Fruit fly (Drosophila melanogaster) whole organism, pupa: Measurements from ENCODE around the gene CG6409.

ENCODE experiments used
- CG10348 ChIP-seq: fragments of 200-800 bp; sonication (Bioruptor generic); IDR thresholded peaks from 2 replicates; pipeline ENCODE4 v1.3.6; 2022; ENCODE audit warnings: missing biosample characterization, missing genetic modification characterization
- CG12605 ChIP-seq: fragments of 200-800 bp; sonication (Bioruptor generic); IDR thresholded peaks from 2 replicates; pipeline ENCODE4 v1.3.6; 2022; ENCODE audit warnings: missing biosample characterization, missing genetic modification characterization
- CG13204 ChIP-seq: fragments of 200-800 bp; sonication (Bioruptor generic); optimal IDR thresholded peaks from 2 replicates; lab custom pipeline; 2018; ENCODE audit warnings: missing biosample characterization, mild to moderate bottlenecking, missing genetic modification characterization, moderate library complexity
- CG14655 ChIP-seq: fragments of 200-800 bp; sonication (Bioruptor generic); optimal IDR thresholded peaks from 3 replicates; lab custom pipeline; 2017; ENCODE audit warnings: mild to moderate bottlenecking, missing biosample characterization, missing genetic modification reagents, missing genetic modification characterization
- CG15710 ChIP-seq: fragments of 200-800 bp; sonication (Bioruptor generic); optimal IDR thresholded peaks from 2 replicates; lab custom pipeline; 2018; ENCODE audit warnings: missing biosample characterization, mild to moderate bottlenecking, missing genetic modification characterization, moderate library complexity
- CG17806 ChIP-seq: fragments of 200-800 bp; sonication (Bioruptor generic); optimal IDR thresholded peaks from 2 replicates; lab custom pipeline; 2018; ENCODE audit warnings: missing biosample characterization, mild to moderate bottlenecking, missing genetic modification characterization, moderate library complexity
- CG32121 ChIP-seq: fragments of 200-800 bp; sonication (Bioruptor generic); IDR thresholded peaks from 2 replicates; pipeline ENCODE4 v1.3.6; 2022; ENCODE audit warnings: missing biosample characterization, missing genetic modification characterization
- CG34367 ChIP-seq: fragments of 200-800 bp; sonication (Bioruptor generic); optimal IDR thresholded peaks from 2 replicates; lab custom pipeline; 2018; ENCODE audit warnings: missing biosample characterization, mild to moderate bottlenecking, missing genetic modification characterization
- CG4496 ChIP-seq: fragments of 200-800 bp; sonication (Bioruptor generic); IDR thresholded peaks from 3 replicates; pipeline ENCODE4 v1.3.6; 2022; ENCODE audit warnings: missing biosample characterization, missing genetic modification characterization
- CG8159 ChIP-seq: fragments of 200-800 bp; sonication (Bioruptor generic); optimal IDR thresholded peaks from 3 replicates; lab custom pipeline; 2018; ENCODE audit warnings: missing biosample characterization, mild to moderate bottlenecking, missing genetic modification characterization, moderate library complexity
- CG8301 ChIP-seq: fragments of 200-800 bp; sonication (Bioruptor generic); optimal IDR thresholded peaks from 2 replicates; lab custom pipeline; 2018; ENCODE audit warnings: missing biosample characterization, mild to moderate bottlenecking, missing genetic modification characterization
- CG9948 ChIP-seq: fragments of 200-800 bp; sonication (Bioruptor generic); optimal IDR thresholded peaks from 2 replicates; lab custom pipeline; 2018; ENCODE audit warnings: missing biosample characterization, mild to moderate bottlenecking, missing genetic modification characterization, moderate library complexity
- D1 ChIP-seq: fragments of 200-800 bp; sonication (Bioruptor generic); optimal IDR thresholded peaks from 2 replicates; lab custom pipeline; 2018; ENCODE audit warnings: missing biosample characterization, mild to moderate bottlenecking, missing genetic modification characterization, moderate library complexity
- EcR ChIP-seq: fragments of 200-800 bp; sonication (Bioruptor generic); optimal IDR thresholded peaks from 3 replicates; lab custom pipeline; 2019; ENCODE audit warnings: missing biosample characterization, missing genetic modification characterization, mild to moderate bottlenecking, moderate library complexity, missing genetic modification reagents
- Ets98B ChIP-seq: fragments of 200-800 bp; sonication (Bioruptor generic); IDR thresholded peaks from 2 replicates; pipeline ENCODE4 v1.3.6; 2022; ENCODE audit warnings: missing biosample characterization, missing genetic modification characterization
- Pif1A ChIP-seq: fragments of 200-800 bp; sonication (Bioruptor generic); optimal IDR thresholded peaks from 3 replicates; lab custom pipeline; 2016; ENCODE audit warnings: missing biosample characterization, missing genetic modification characterization
- Pif1B ChIP-seq: fragments of 200-800 bp; sonication (Bioruptor generic); optimal IDR thresholded peaks from 3 replicates; lab custom pipeline; 2016; ENCODE audit warnings: missing biosample characterization, missing genetic modification characterization
- Snoo ChIP-seq: fragments of 200-800 bp; sonication (Bioruptor generic); optimal IDR thresholded peaks from 3 replicates; lab custom pipeline; 2017; ENCODE audit warnings: missing biosample characterization, mild to moderate bottlenecking, missing genetic modification characterization, inconsistent platforms
- fd96Ca ChIP-seq: fragments of 200-800 bp; sonication (Bioruptor generic); IDR thresholded peaks from 3 replicates; pipeline ENCODE4 v1.3.6; 2022; ENCODE audit warnings: missing biosample characterization, missing genetic modification characterization
- gl ChIP-seq: fragments of 200-800 bp; sonication (Bioruptor generic); optimal IDR thresholded peaks from 2 replicates; lab custom pipeline; 2018; ENCODE audit warnings: missing biosample characterization, mild to moderate bottlenecking, missing genetic modification characterization
- rn ChIP-seq: fragments of 200-800 bp; sonication (Bioruptor generic); IDR thresholded peaks from 2 replicates; pipeline ENCODE4 v1.3.6; 2022; ENCODE audit warnings: missing biosample characterization, missing genetic modification characterization

CG6409 gene

dm6 chr3L:10855419-10856213 is 26.6 kb downstream of the CG6409 start:
- TF ChIP-seq CG10348 (GFP tag; lab: Robert Waterston, UW), result peak; percentile 80
- TF ChIP-seq CG12605 (GFP tag; lab: Robert Waterston, UW), result peak; percentile 69
- peak; percentile 64; the same call in 1 of the 2 replicates for TF ChIP-seq rn
- TF ChIP-seq CG32121 (GFP tag; lab: Robert Waterston, UW), result peak; percentile 91
- TF ChIP-seq Ets98B (GFP tag; lab: Robert Waterston, UW), result peak; percentile 81
- TF ChIP-seq Pif1A (GFP tag; lab: Kevin White, UChicago), result peak; percentile 65
- peak; percentile 94 for TF ChIP-seq CG9948 (tag; lab: Kevin White, UChicago)
- TF ChIP-seq EcR (GFP tag; lab: Kevin White, UChicago), result no peak
- TF ChIP-seq Snoo (tag; lab: Kevin White, UChicago), result peak; percentile 91
- peak; percentile 81 for TF ChIP-seq fd96Ca (GFP tag; lab: Robert Waterston, UW)
- peak; percentile 96 for TF ChIP-seq CG8159
- peak; percentile 82 for TF ChIP-seq CG34367 (tag; lab: Kevin White, UChicago)
- peak; percentile 79 for TF ChIP-seq Pif1B (GFP tag; lab: Kevin White, UChicago)
- peak; percentile 91 for TF ChIP-seq CG17806 (tag; lab: Kevin White, UChicago)
- peak; percentile 87 for TF ChIP-seq D1 (tag; lab: Kevin White, UChicago)
- TF ChIP-seq CG8301 (tag; lab: Kevin White, UChicago), result peak; percentile 84
- peak; percentile 57 for TF ChIP-seq gl
- peak; percentile 79 for TF ChIP-seq CG4496 (GFP tag; lab: Robert Waterston, UW)
- peak; percentile 96 for TF ChIP-seq CG15710
- TF ChIP-seq CG13204, result peak; percentile 93
- TF ChIP-seq CG14655 (GFP tag; lab: Kevin White, UChicago), result peak; percentile 96

- TF ChIP-seq CG34367 (tag; lab: Kevin White, UChicago), result peak; percentile 80
- TF ChIP-seq CG9948 (tag; lab: Kevin White, UChicago), result peak; percentile 93
- TF ChIP-seq Snoo (tag; lab: Kevin White, UChicago), result peak; percentile 92
- peak; percentile 77 for TF ChIP-seq D1 (tag; lab: Kevin White, UChicago)
- TF ChIP-seq CG12605 (GFP tag; lab: Robert Waterston, UW), result 0 out of 2 replicates have a peak, but pooled peaks have one; percentile 19
- peak; percentile 74 for TF ChIP-seq Pif1B (GFP tag; lab: Kevin White, UChicago)
- 0 out of 2 replicates have a peak, but pooled peaks have one; percentile 55 for TF ChIP-seq rn
- peak; percentile 94 for TF ChIP-seq CG14655 (GFP tag; lab: Kevin White, UChicago)
- peak; percentile 76 for TF ChIP-seq CG17806 (tag; lab: Kevin White, UChicago)
- TF ChIP-seq CG15710, result peak; percentile 85
- TF ChIP-seq CG8159, result peak; percentile 93
- TF ChIP-seq Ets98B (GFP tag; lab: Robert Waterston, UW), result peak; percentile 26; the same call in 1 of the 2 replicates
- TF ChIP-seq CG13204, result no peak
- TF ChIP-seq gl, result peak; percentile 68
- TF ChIP-seq fd96Ca (GFP tag; lab: Robert Waterston, UW), result peak; percentile 23; the same call in 2 of the 3 replicates
- no peak; the same call in 2 of the 3 replicates for TF ChIP-seq CG4496 (GFP tag; lab: Robert Waterston, UW)
- peak; percentile 87 for TF ChIP-seq CG8301 (tag; lab: Kevin White, UChicago)
- peak; percentile 87 for TF ChIP-seq Pif1A (GFP tag; lab: Kevin White, UChicago)
- no peak for TF ChIP-seq CG10348 (GFP tag; lab: Robert Waterston, UW)
- no peak; the same call in 1 of the 2 replicates for TF ChIP-seq CG32121 (GFP tag; lab: Robert Waterston, UW)
- no peak for TF ChIP-seq EcR (GFP tag; lab: Kevin White, UChicago)
These were observed 27.3 kb downstream of the CG6409 start for dm6 chr3L:10854801-10855418.

- TF ChIP-seq CG13204, result peak; percentile 60
- peak; percentile 37 for TF ChIP-seq Ets98B (GFP tag; lab: Robert Waterston, UW)
- no peak for TF ChIP-seq Snoo (tag; lab: Kevin White, UChicago)
- peak; percentile 55; the same call in 2 of the 3 replicates for TF ChIP-seq CG4496 (GFP tag; lab: Robert Waterston, UW)
- peak; percentile 71 for TF ChIP-seq fd96Ca (GFP tag; lab: Robert Waterston, UW)
- peak; percentile 42; the same call in 1 of the 2 replicates for TF ChIP-seq rn
- no peak for TF ChIP-seq CG10348 (GFP tag; lab: Robert Waterston, UW)
- TF ChIP-seq CG32121 (GFP tag; lab: Robert Waterston, UW), result peak; percentile 52; the same call in 1 of the 2 replicates
- TF ChIP-seq gl, result no peak
- TF ChIP-seq CG12605 (GFP tag; lab: Robert Waterston, UW), result peak; percentile 50
These were observed 28.2 kb downstream of the CG6409 start for dm6 chr3L:10854026-10854425.

- TF ChIP-seq CG15710, result no peak
- TF ChIP-seq CG17806 (tag; lab: Kevin White, UChicago), result peak; percentile 16
- no peak for TF ChIP-seq rn
- TF ChIP-seq EcR (GFP tag; lab: Kevin White, UChicago), result no peak
- TF ChIP-seq CG8159, result peak; percentile 28
- TF ChIP-seq CG14655 (GFP tag; lab: Kevin White, UChicago), result peak; percentile 42
- TF ChIP-seq D1 (tag; lab: Kevin White, UChicago), result no peak
- no peak for TF ChIP-seq fd96Ca (GFP tag; lab: Robert Waterston, UW)
- TF ChIP-seq CG9948 (tag; lab: Kevin White, UChicago), result peak; percentile 50
- TF ChIP-seq CG10348 (GFP tag; lab: Robert Waterston, UW), result no peak
- no peak for TF ChIP-seq CG32121 (GFP tag; lab: Robert Waterston, UW)
- TF ChIP-seq, all 21 proteins: peak for 4
These were observed 28.6 kb downstream of the CG6409 start for dm6 chr3L:10853618-10854017.

- TF ChIP-seq Ets98B (GFP tag; lab: Robert Waterston, UW), result no peak
- peak; percentile 44 for TF ChIP-seq CG14655 (GFP tag; lab: Kevin White, UChicago)
- no peak for TF ChIP-seq Pif1A (GFP tag; lab: Kevin White, UChicago)
- peak; percentile 27 for TF ChIP-seq CG8159
- no peak for TF ChIP-seq CG34367 (tag; lab: Kevin White, UChicago)
- TF ChIP-seq CG17806 (tag; lab: Kevin White, UChicago), result no peak
- no peak for TF ChIP-seq EcR (GFP tag; lab: Kevin White, UChicago)
- no peak; the same call in 1 of the 2 replicates for TF ChIP-seq CG12605 (GFP tag; lab: Robert Waterston, UW)
- TF ChIP-seq CG10348 (GFP tag; lab: Robert Waterston, UW), result no peak
- no peak for TF ChIP-seq fd96Ca (GFP tag; lab: Robert Waterston, UW)
- TF ChIP-seq CG13204, result no peak
- TF ChIP-seq CG8301 (tag; lab: Kevin White, UChicago), result no peak
These were observed 29.1 kb downstream of the CG6409 start for dm6 chr3L:10853131-10853471.
